Fruit fly (Drosophila melanogaster): ENCODE results near the gene Atg17.

The Atg17 gene

dm6 chr3R:5624115-5624878 is 45.2 kb upstream of the Atg17 start, which contains the start of the genes Dph4, Spec2 and RpL13A (continued):
- TF ChIP-seq CG7357 (GFP tag; IDR thresholded peaks at IDR 0.05) (no peak), rib (GFP tag; IDR thresholded peaks at IDR 0.05) (no peak), croc (GFP tag; conservative IDR thresholded peaks at IDR 0.05) (peak; percentile 54; the same call in 2 of the 3 replicates), tna (GFP tag; IDR thresholded peaks at IDR 0.05; ENCODE audit: partially characterized antibody) (no peak), cad (GFP tag; optimal IDR thresholded peaks at IDR 0.05) (no peak), CG17829 (tag; optimal IDR thresholded peaks at IDR 0.05) (peak; percentile 91), seq (GFP tag; IDR thresholded peaks at IDR 0.05) (no peak), CG11696 (GFP tag; IDR thresholded peaks at IDR 0.05) (no peak), Hr51 (GFP tag; optimal IDR thresholded peaks at IDR 0.05) (peak; percentile 81 to 86), Dfd (GFP tag; optimal IDR thresholded peaks at IDR 0.05) (no peak), CG30431 (GFP tag; optimal IDR thresholded peaks at IDR 0.05) (peak; percentile 86), her (GFP tag; optimal IDR thresholded peaks at IDR 0.05) (peak; percentile 93), pum (GFP tag; optimal IDR thresholded peaks at IDR 0.05) (peak; percentile 69), sd (tag; optimal IDR thresholded peaks at IDR 0.05) (no peak), CG9727 (GFP tag; optimal IDR thresholded peaks at IDR 0.05) (peak; percentile 97), Fer3 (tag; optimal IDR thresholded peaks at IDR 0.05) (peak; percentile 92), CG11723 (GFP tag; optimal IDR thresholded peaks at IDR 0.05) (peak; percentile 93), tio (GFP tag; optimal IDR thresholded peaks at IDR 0.05) (no peak), dmrt11E (tag; optimal IDR thresholded peaks at IDR 0.05) (peak; percentile 84), CG11398 (GFP tag; optimal IDR thresholded peaks at IDR 0.05) (peak; percentile 92), CG12391 (tag; optimal IDR thresholded peaks at IDR 0.05) (peak; percentile 91), CG34376 (GFP tag; optimal IDR thresholded peaks at IDR 0.05) (peak; percentile 98), CG10321 (GFP tag; IDR thresholded peaks at IDR 0.05) (no peak), Hr39 (optimal IDR thresholded peaks at IDR 0.05) (no peak), CoRest (tag; optimal IDR thresholded peaks at IDR 0.05) (peak; percentile 82), emc (GFP tag; optimal IDR thresholded peaks at IDR 0.05) (peak; percentile 93), fd96Cb (tag; optimal IDR thresholded peaks at IDR 0.05) (peak; percentile 69), Hand (GFP tag; optimal IDR thresholded peaks at IDR 0.05) (peak; percentile 87), NC2β (GFP tag; optimal IDR thresholded peaks at IDR 0.05) (peak; percentile 99), YL-1 (GFP tag; optimal IDR thresholded peaks at IDR 0.05) (peak; percentile 99), fu2 (GFP tag; optimal IDR thresholded peaks at IDR 0.05) (peak; percentile 88), Sry-β (GFP tag; optimal IDR thresholded peaks at IDR 0.05) (peak; percentile 70), pfk (GFP tag; optimal IDR thresholded peaks at IDR 0.05) (peak; percentile 84), vnd (GFP tag; IDR thresholded peaks at IDR 0.05; ENCODE audit: partially characterized antibody) (no peak), bigmax (GFP tag; optimal IDR thresholded peaks at IDR 0.05) (peak; percentile 82), CG32772 (GFP tag; IDR thresholded peaks at IDR 0.05) (no peak), z (GFP tag; IDR thresholded peaks at IDR 0.05) (no peak), run (tag; optimal IDR thresholded peaks at IDR 0.05) (peak; percentile 75), CG6791 (GFP tag; IDR thresholded peaks at IDR 0.05; ENCODE audit: partially characterized antibody) (no peak), CG18476 (GFP tag; optimal IDR thresholded peaks at IDR 0.05) (peak; percentile 74), CG1603 (tag; optimal IDR thresholded peaks at IDR 0.05) (peak; percentile 96), CG9932 (GFP tag; IDR thresholded peaks at IDR 0.05) (no peak), CG18619 (GFP tag; optimal IDR thresholded peaks at IDR 0.05) (peak; percentile 96), Trl (optimal IDR thresholded peaks at IDR 0.05) (no peak), Trl (GFP tag; optimal IDR thresholded peaks at IDR 0.05) (peak; percentile 94), CG10654 (GFP tag; optimal IDR thresholded peaks at IDR 0.05) (peak; percentile 86), Neu2 (GFP tag; optimal IDR thresholded peaks at IDR 0.05; ENCODE audit: borderline replicate concordance) (peak; percentile 74), CG4820 (GFP tag; optimal IDR thresholded peaks at IDR 0.05) (peak; percentile 75), Rfx (GFP tag; IDR thresholded peaks at IDR 0.05) (no peak), lola (GFP tag; optimal IDR thresholded peaks at IDR 0.05) (peak in 1 of 3 experiments; percentile 70)
